Worm (Caenorhabditis elegans): Measurements from ENCODE around the gene sinh-1.

The sinh-1 gene

DNA sequence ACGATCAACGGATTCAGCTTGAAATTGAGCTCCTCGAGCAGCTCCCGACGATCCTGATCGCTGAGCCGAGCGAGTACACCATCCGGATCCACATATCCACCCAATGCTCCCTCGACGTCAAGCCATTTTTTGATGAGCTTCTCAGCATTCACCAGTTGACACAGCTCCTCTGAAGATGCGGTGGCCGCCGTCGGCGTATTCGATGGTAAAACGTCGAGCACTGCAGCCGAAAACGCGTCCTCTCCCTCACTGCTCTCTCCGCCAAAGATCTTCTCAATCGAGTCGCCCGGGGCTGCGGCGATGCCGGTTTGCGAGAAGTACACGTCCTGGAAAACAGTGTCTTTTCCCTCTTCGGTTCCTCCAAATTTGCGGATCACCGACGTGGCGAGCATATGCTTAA is 13.5 kb upstream of the sinh-1 start:
- TF ChIP-seq zip-8 (tag; optimal IDR thresholded peaks at IDR 0.05), result no peak

DNA sequence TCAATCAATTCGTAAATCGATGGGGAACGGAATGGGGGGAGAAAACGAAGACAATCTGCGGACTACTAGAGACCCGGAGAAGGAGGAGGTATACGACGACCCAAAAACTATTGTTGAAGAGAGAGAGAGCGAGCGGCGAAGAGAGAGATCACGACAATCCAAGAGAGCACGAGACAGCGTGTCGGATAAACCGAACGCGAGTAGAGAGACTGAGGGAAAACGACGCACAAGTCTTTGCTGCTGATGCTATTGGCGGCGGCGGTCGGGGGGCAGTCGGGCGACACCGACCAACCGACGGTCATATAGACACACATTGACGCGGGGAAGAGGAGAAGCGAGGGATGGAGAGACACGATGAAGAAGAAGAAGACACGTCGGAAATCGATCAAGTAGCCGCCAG is 5.6 kb upstream of the sinh-1 start:
- TF ChIP-seq ceh-83 (GFP tag; optimal IDR thresholded peaks at IDR 0.05), result peak; percentile 52
- TF ChIP-seq sem-2 (GFP tag; optimal IDR thresholded peaks at IDR 0.05), result no peak
- TF ChIP-seq nhr-237 (tag; optimal IDR thresholded peaks at IDR 0.05), result peak; percentile 54
- TF ChIP-seq lin-32 (GFP tag; optimal IDR thresholded peaks at IDR 0.05), result no peak
- TF ChIP-seq elt-1 (tag; optimal IDR thresholded peaks at IDR 0.05; ENCODE audit: borderline replicate concordance, insufficient read depth), result peak; percentile 9
- TF ChIP-seq lin-13 (tag; optimal IDR thresholded peaks at IDR 0.05), result peak; percentile 51
- no peak for TF ChIP-seq nhr-76 (tag; optimal IDR thresholded peaks at IDR 0.05)
- TF ChIP-seq elt-3 (tag; optimal IDR thresholded peaks at IDR 0.05), result no peak
- peak; percentile 26 for TF ChIP-seq hlh-1 (tag; optimal IDR thresholded peaks at IDR 0.05)
- no peak for TF ChIP-seq flh-1 (GFP tag; optimal IDR thresholded peaks at IDR 0.05)
- TF ChIP-seq ceh-43 (GFP tag; optimal IDR thresholded peaks at IDR 0.05), result no peak
- TF ChIP-seq unc-120 (tag; optimal IDR thresholded peaks at IDR 0.05; ENCODE audit: poor library complexity, severe bottlenecking), result peak; percentile 76
- TF ChIP-seq lsy-2 (tag; optimal IDR thresholded peaks at IDR 0.05), result peak; percentile 68
- TF ChIP-seq bed-3 (GFP tag; optimal IDR thresholded peaks at IDR 0.05), result no peak
- TF ChIP-seq zip-8 (tag; optimal IDR thresholded peaks at IDR 0.05), result no peak
- peak; percentile 90 for TF ChIP-seq ham-2 (GFP tag; optimal IDR thresholded peaks at IDR 0.05)
- peak; percentile 60 for TF ChIP-seq ces-1 (GFP tag; optimal IDR thresholded peaks at IDR 0.05)
- TF ChIP-seq snpc-4 (tag; optimal IDR thresholded peaks at IDR 0.05), result no peak
- TF ChIP-seq mab-5 (tag; optimal IDR thresholded peaks at IDR 0.05), result no peak
- no peak for TF ChIP-seq unc-39 (tag; optimal IDR thresholded peaks at IDR 0.05)
- TF ChIP-seq ceh-39 (tag; optimal IDR thresholded peaks at IDR 0.05), result no peak
- TF ChIP-seq sptf-1 (tag; optimal IDR thresholded peaks at IDR 0.05), result peak; percentile 49
- TF ChIP-seq blmp-1 (tag; optimal IDR thresholded peaks at IDR 0.05), result no peak
- no peak for TF ChIP-seq nhr-28 (tag; optimal IDR thresholded peaks at IDR 0.05)
- peak; percentile 95 for TF ChIP-seq nhr-2 (tag; optimal IDR thresholded peaks at IDR 0.05)
- peak; percentile 52 for TF ChIP-seq M03D4.4 (tag; optimal IDR thresholded peaks at IDR 0.05)
- peak; percentile 72 for TF ChIP-seq drap-1 (GFP tag; optimal IDR thresholded peaks at IDR 0.05)
- no peak for TF ChIP-seq nhr-12 (tag; optimal IDR thresholded peaks at IDR 0.05)
- peak; percentile 39 for TF ChIP-seq pha-4 (tag; optimal IDR thresholded peaks at IDR 0.05)
- TF ChIP-seq cnd-1 (tag; optimal IDR thresholded peaks at IDR 0.05), result peak; percentile 79
- TF ChIP-seq unc-62 (GFP tag; optimal IDR thresholded peaks at IDR 0.05), result peak; percentile 75
- no peak for TF ChIP-seq mep-1 (tag; optimal IDR thresholded peaks at IDR 0.05)
- TF ChIP-seq tbx-8 (GFP tag; optimal IDR thresholded peaks at IDR 0.05), result no peak
- peak; percentile 58 for TF ChIP-seq mls-2 (tag; optimal IDR thresholded peaks at IDR 0.05)
- peak; percentile 52 for TF ChIP-seq ztf-11 (tag; optimal IDR thresholded peaks at IDR 0.05)

DNA sequence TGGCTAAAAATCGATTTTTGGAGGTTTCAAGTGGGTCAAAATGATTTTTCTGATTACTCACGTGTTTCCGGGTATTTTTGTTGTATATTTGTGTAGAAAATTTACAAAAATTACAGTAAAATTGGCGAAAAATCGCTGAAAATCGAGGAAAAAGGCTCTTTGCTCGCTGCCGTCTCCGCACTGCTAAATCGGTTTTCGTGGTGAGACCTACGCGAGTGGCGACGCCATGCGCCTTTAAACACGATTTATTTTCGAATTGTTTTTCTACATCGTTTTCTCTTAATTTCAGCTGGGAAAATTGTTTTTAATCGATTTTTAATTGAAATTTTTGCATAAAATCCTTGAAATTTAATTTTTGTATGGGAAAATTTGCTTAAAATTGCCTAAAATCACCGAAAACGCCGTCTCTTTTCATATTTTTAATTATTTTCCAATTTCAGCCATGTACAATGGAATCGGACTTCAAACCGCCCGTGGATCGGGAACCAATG is 3.1 kb upstream of the sinh-1 start, which contains the start of the genes pqn-87 and rsr-2:
Gene pqn-87 (minus strand): TSS at position 171 of the 491 bp plus-strand sequence.
Gene rsr-2 (plus strand): TSS at position 441 of the 491 bp plus-strand sequence.
- TF ChIP-seq sptf-1 (tag; optimal IDR thresholded peaks at IDR 0.05) (peak; percentile 9), ces-1 (GFP tag; optimal IDR thresholded peaks at IDR 0.05) (peak; percentile 24), tbx-8 (GFP tag; optimal IDR thresholded peaks at IDR 0.05) (no peak), blmp-1 (tag; optimal IDR thresholded peaks at IDR 0.05) (no peak), lsy-2 (tag; optimal IDR thresholded peaks at IDR 0.05) (peak; percentile 54), ceh-39 (tag; optimal IDR thresholded peaks at IDR 0.05) (no peak), mls-2 (tag; optimal IDR thresholded peaks at IDR 0.05) (peak; percentile 21), ham-2 (GFP tag; optimal IDR thresholded peaks at IDR 0.05) (peak; percentile 15), mep-1 (tag; optimal IDR thresholded peaks at IDR 0.05) (peak; percentile 27)

DNA sequence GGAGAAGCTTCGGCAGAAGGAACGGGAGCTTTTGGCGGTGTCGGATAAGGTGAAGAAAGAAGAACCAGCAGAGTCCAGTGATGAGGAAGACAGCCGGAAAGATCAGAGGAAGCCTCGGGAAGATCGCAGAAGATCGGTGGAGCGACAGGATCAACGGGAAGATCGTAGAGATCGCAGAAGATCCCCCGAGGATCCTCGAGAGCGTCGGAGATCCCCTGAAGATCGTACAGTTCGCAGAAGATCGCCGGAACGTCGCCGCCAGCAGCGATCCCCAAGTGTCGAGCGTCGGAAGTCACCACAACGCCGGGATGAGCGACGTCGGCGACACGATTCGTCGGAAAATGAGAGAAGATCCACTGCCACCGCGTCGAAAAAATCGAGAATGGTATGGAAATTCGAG is 1.9 kb upstream of the sinh-1 start:
- TF ChIP-seq M03D4.4 (tag; optimal IDR thresholded peaks at IDR 0.05) (no peak), blmp-1 (tag; optimal IDR thresholded peaks at IDR 0.05) (no peak), ceh-83 (GFP tag; optimal IDR thresholded peaks at IDR 0.05) (no peak), unc-120 (tag; optimal IDR thresholded peaks at IDR 0.05; ENCODE audit: poor library complexity, severe bottlenecking) (no peak), ztf-11 (tag; optimal IDR thresholded peaks at IDR 0.05) (no peak), lin-32 (GFP tag; optimal IDR thresholded peaks at IDR 0.05) (no peak), nhr-237 (tag; optimal IDR thresholded peaks at IDR 0.05) (no peak), elt-3 (tag; optimal IDR thresholded peaks at IDR 0.05) (no peak), ceh-39 (tag; optimal IDR thresholded peaks at IDR 0.05) (no peak), sptf-1 (tag; optimal IDR thresholded peaks at IDR 0.05) (no peak), mab-5 (tag; optimal IDR thresholded peaks at IDR 0.05) (no peak), zip-8 (tag; optimal IDR thresholded peaks at IDR 0.05) (no peak), snpc-4 (tag; optimal IDR thresholded peaks at IDR 0.05) (no peak), nhr-28 (tag; optimal IDR thresholded peaks at IDR 0.05) (no peak), ceh-43 (GFP tag; optimal IDR thresholded peaks at IDR 0.05) (no peak), unc-62 (GFP tag; optimal IDR thresholded peaks at IDR 0.05) (no peak)
